Worm (Caenorhabditis elegans): ENCODE results near the gene F54B3.1.

DNA sequence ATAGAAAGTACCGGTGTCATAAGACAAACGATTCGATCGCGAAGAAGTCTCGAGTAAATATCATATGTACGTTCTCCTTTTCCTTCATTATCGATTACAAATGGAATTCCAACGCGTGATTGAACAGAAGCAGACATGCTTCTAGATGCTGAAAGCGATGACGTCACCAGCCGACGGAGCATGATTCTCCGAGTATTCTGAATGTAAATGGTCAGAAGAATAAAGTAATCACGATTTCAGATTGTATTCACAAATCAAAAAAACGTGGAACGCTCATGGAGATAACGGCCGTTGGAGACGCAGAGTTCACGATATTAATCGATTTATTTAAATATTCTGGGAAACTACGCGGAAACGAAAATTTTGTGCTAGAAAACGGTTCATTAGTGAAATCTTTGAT lies 51.6 kb downstream of the F54B3.1 start, which contains the start of gene clpp-1:
- peak; percentile 50 for TF ChIP-seq elt-2 (tag; optimal IDR thresholded peaks at IDR 0.05)
- peak; percentile 75 for TF ChIP-seq ama-1 (optimal IDR thresholded peaks at IDR 0.05)
- no peak for TF ChIP-seq nhr-11 (tag; optimal IDR thresholded peaks at IDR 0.05)
- TF ChIP-seq snpc-4 (tag; optimal IDR thresholded peaks at IDR 0.05), result no peak
- TF ChIP-seq lin-39 (tag; optimal IDR thresholded peaks at IDR 0.05), result no peak
- no peak for TF ChIP-seq pqm-1 (tag; optimal IDR thresholded peaks at IDR 0.05)
- no peak for TF ChIP-seq egl-5 (tag; optimal IDR thresholded peaks at IDR 0.05)
